Worm (Caenorhabditis elegans) whole organism, L2 larva: ENCODE data around the gene dmd-10.

Source experiments
- lin-11 ChIP-seq: fragments of 150-350 bp; sonication (generic microtip); optimal IDR thresholded peaks from 2 replicates; lab custom pipeline; 2014; ENCODE audit warnings: missing biosample characterization, missing genetic modification characterization, inconsistent platforms, mixed read lengths
- lin-39 ChIP-seq: fragments of 150-350 bp; optimal IDR thresholded peaks from 2 replicates; lab custom pipeline; 2014; ENCODE audit warnings: missing biosample characterization, missing genetic modification reagents, missing genetic modification characterization
- nhr-10 ChIP-seq: sonication (generic microtip); optimal IDR thresholded peaks from 2 replicates; lab custom pipeline; 2017; ENCODE audit warnings: missing biosample characterization, missing genetic modification characterization
- nhr-25 ChIP-seq: fragments of 150-350 bp; sonication (generic microtip); optimal IDR thresholded peaks from 3 replicates; lab custom pipeline; 2014; ENCODE audit warnings: missing biosample characterization, missing genetic modification characterization
- nhr-6 ChIP-seq: fragments of 150-350 bp; optimal IDR thresholded peaks from 2 replicates; lab custom pipeline; 2014; ENCODE audit warnings: missing biosample characterization, missing genetic modification characterization
- ztf-1 ChIP-seq: fragments of 200-800 bp; sonication (Bioruptor generic); conservative IDR thresholded peaks from 2 replicates; pipeline ENCODE4 v1.3.6; 2022; ENCODE audit warnings: missing genetic modification characterization, missing compliant biosample characterization

ce11 chrV:13221066-13221465, 15.3 kb downstream of the dmd-10 start:
- no peak for TF ChIP-seq nhr-25 (tag; lab: Kevin White, UChicago)
- TF ChIP-seq nhr-6 (tag; lab: Kevin White, UChicago): no peak
- TF ChIP-seq ztf-1 (GFP tag; lab: Robert Waterston, UW): no peak
- TF ChIP-seq nhr-10 (tag; lab: Kevin White, UChicago): no peak
- TF ChIP-seq lin-11 (tag; lab: Kevin White, UChicago): no peak
- no peak for TF ChIP-seq lin-39 (tag; lab: Kevin White, UChicago)
